Worm (Caenorhabditis elegans) whole organism, midembryonic: ENCODE data around the gene F44E5.2.

Experiments used
- T22C8.4 ChIP-seq: fragments of 200-800 bp; sonication (Bioruptor generic); IDR thresholded peaks from 2 replicates; pipeline ENCODE4 v1.3.6; 2022; ENCODE audit warnings: missing genetic modification characterization, missing compliant biosample characterization
- cog-1 ChIP-seq: sonication (generic microtip); optimal IDR thresholded peaks from 2 replicates; lab custom pipeline; 2016; ENCODE audit warnings: missing genetic modification characterization, missing compliant biosample characterization
- flt-1 ChIP-seq: fragments of 200-800 bp; sonication (Bioruptor generic); IDR thresholded peaks from 2 replicates; pipeline ENCODE4 v1.3.6; 2022; ENCODE audit warnings: missing genetic modification characterization, missing compliant biosample characterization
- klf-2 ChIP-seq: fragments of 200-800 bp; sonication (Bioruptor generic); conservative IDR thresholded peaks from 2 replicates; pipeline ENCODE4 v1.3.6; 2022; ENCODE audit warnings: missing genetic modification reagents, missing genetic modification characterization, missing compliant biosample characterization
- ref-1 ChIP-seq: fragments of 200-800 bp; sonication (Bioruptor generic); conservative IDR thresholded peaks from 2 replicates; pipeline ENCODE4 v1.3.6; 2022; ENCODE audit warnings: missing genetic modification reagents, missing genetic modification characterization, missing compliant biosample characterization
- tab-1 ChIP-seq: fragments of 200-800 bp; sonication (Bioruptor generic); IDR thresholded peaks from 2 replicates; pipeline ENCODE4 v1.3.6; 2022; ENCODE audit warnings: missing genetic modification characterization, missing compliant biosample characterization
- ztf-23 ChIP-seq: fragments of 200-800 bp; sonication (Bioruptor generic); IDR thresholded peaks from 2 replicates; pipeline ENCODE4 v1.3.6; 2022; ENCODE audit warnings: missing genetic modification reagents, missing genetic modification characterization, missing compliant biosample characterization

DNA sequence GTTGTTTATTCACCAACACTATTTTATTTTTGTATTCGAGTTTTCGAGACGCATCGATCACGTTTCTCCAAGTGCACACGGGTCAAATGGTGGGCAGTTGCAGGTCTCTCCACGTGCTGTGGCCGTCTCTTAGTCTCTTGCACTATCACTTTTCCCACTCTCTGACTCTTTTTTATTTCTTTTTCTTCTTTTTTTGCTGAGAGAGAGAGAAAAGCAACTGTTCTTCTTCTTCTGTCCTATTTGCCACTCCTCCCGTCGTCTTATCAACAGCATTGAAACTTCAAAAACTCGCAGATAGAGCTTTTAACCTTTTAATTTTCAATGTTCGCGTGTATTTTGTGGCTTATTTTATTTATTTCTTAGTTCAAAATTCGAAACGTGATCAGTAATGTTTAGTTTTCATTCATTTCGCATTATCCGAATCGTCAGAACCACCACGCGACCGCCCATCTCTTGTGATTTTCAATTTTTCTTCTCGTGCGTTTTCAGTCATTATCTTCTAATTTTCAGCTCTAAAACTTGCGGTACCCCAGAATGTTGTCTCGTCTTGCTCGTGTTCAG is 37.9 kb upstream of the F44E5.2 start, which contains the start of gene alh-8:
- TF ChIP-seq ztf-23, result no peak
- TF ChIP-seq tab-1, result no peak
- no peak for TF ChIP-seq flt-1 (GFP tag; lab: Robert Waterston, UW)
- TF ChIP-seq T22C8.4 (GFP tag; lab: Robert Waterston, UW), result no peak
- no peak for TF ChIP-seq cog-1
- TF ChIP-seq ref-1 (GFP tag; lab: Robert Waterston, UW), result no peak
- no peak for TF ChIP-seq klf-2 (GFP tag; lab: Robert Waterston, UW)
